Fruit fly (Drosophila melanogaster) whole organism, pupa: ENCODE measurements around the gene CG15747.

ENCODE experiments used
- CG10348 ChIP-seq: fragments of 200-800 bp; sonication (Bioruptor generic); IDR thresholded peaks from 2 replicates; pipeline ENCODE4 v1.3.6; 2022; ENCODE audit warnings: missing biosample characterization, missing genetic modification characterization
- CG12605 ChIP-seq: fragments of 200-800 bp; sonication (Bioruptor generic); IDR thresholded peaks from 2 replicates; pipeline ENCODE4 v1.3.6; 2022; ENCODE audit warnings: missing biosample characterization, missing genetic modification characterization
- CG13204 ChIP-seq: fragments of 200-800 bp; sonication (Bioruptor generic); optimal IDR thresholded peaks from 2 replicates; lab custom pipeline; 2018; ENCODE audit warnings: missing biosample characterization, mild to moderate bottlenecking, missing genetic modification characterization, moderate library complexity
- CG14655 ChIP-seq: fragments of 200-800 bp; sonication (Bioruptor generic); optimal IDR thresholded peaks from 3 replicates; lab custom pipeline; 2017; ENCODE audit warnings: mild to moderate bottlenecking, missing biosample characterization, missing genetic modification reagents, missing genetic modification characterization
- CG15710 ChIP-seq: fragments of 200-800 bp; sonication (Bioruptor generic); optimal IDR thresholded peaks from 2 replicates; lab custom pipeline; 2018; ENCODE audit warnings: missing biosample characterization, mild to moderate bottlenecking, missing genetic modification characterization, moderate library complexity
- CG17806 ChIP-seq: fragments of 200-800 bp; sonication (Bioruptor generic); optimal IDR thresholded peaks from 2 replicates; lab custom pipeline; 2018; ENCODE audit warnings: missing biosample characterization, mild to moderate bottlenecking, missing genetic modification characterization, moderate library complexity
- CG32121 ChIP-seq: fragments of 200-800 bp; sonication (Bioruptor generic); IDR thresholded peaks from 2 replicates; pipeline ENCODE4 v1.3.6; 2022; ENCODE audit warnings: missing biosample characterization, missing genetic modification characterization
- CG34367 ChIP-seq: fragments of 200-800 bp; sonication (Bioruptor generic); optimal IDR thresholded peaks from 2 replicates; lab custom pipeline; 2018; ENCODE audit warnings: missing biosample characterization, mild to moderate bottlenecking, missing genetic modification characterization
- CG4496 ChIP-seq: fragments of 200-800 bp; sonication (Bioruptor generic); IDR thresholded peaks from 3 replicates; pipeline ENCODE4 v1.3.6; 2022; ENCODE audit warnings: missing biosample characterization, missing genetic modification characterization
- CG8159 ChIP-seq: fragments of 200-800 bp; sonication (Bioruptor generic); optimal IDR thresholded peaks from 3 replicates; lab custom pipeline; 2018; ENCODE audit warnings: missing biosample characterization, mild to moderate bottlenecking, missing genetic modification characterization, moderate library complexity
- CG8301 ChIP-seq: fragments of 200-800 bp; sonication (Bioruptor generic); optimal IDR thresholded peaks from 2 replicates; lab custom pipeline; 2018; ENCODE audit warnings: missing biosample characterization, mild to moderate bottlenecking, missing genetic modification characterization
- CG9948 ChIP-seq: fragments of 200-800 bp; sonication (Bioruptor generic); optimal IDR thresholded peaks from 2 replicates; lab custom pipeline; 2018; ENCODE audit warnings: missing biosample characterization, mild to moderate bottlenecking, missing genetic modification characterization, moderate library complexity
- D1 ChIP-seq: fragments of 200-800 bp; sonication (Bioruptor generic); optimal IDR thresholded peaks from 2 replicates; lab custom pipeline; 2018; ENCODE audit warnings: missing biosample characterization, mild to moderate bottlenecking, missing genetic modification characterization, moderate library complexity
- EcR ChIP-seq: fragments of 200-800 bp; sonication (Bioruptor generic); optimal IDR thresholded peaks from 3 replicates; lab custom pipeline; 2019; ENCODE audit warnings: missing biosample characterization, missing genetic modification characterization, mild to moderate bottlenecking, moderate library complexity, missing genetic modification reagents
- Ets98B ChIP-seq: fragments of 200-800 bp; sonication (Bioruptor generic); IDR thresholded peaks from 2 replicates; pipeline ENCODE4 v1.3.6; 2022; ENCODE audit warnings: missing biosample characterization, missing genetic modification characterization
- Pif1A ChIP-seq: fragments of 200-800 bp; sonication (Bioruptor generic); optimal IDR thresholded peaks from 3 replicates; lab custom pipeline; 2016; ENCODE audit warnings: missing biosample characterization, missing genetic modification characterization
- Pif1B ChIP-seq: fragments of 200-800 bp; sonication (Bioruptor generic); optimal IDR thresholded peaks from 3 replicates; lab custom pipeline; 2016; ENCODE audit warnings: missing biosample characterization, missing genetic modification characterization
- Snoo ChIP-seq: fragments of 200-800 bp; sonication (Bioruptor generic); optimal IDR thresholded peaks from 3 replicates; lab custom pipeline; 2017; ENCODE audit warnings: missing biosample characterization, mild to moderate bottlenecking, missing genetic modification characterization, inconsistent platforms
- fd96Ca ChIP-seq: fragments of 200-800 bp; sonication (Bioruptor generic); IDR thresholded peaks from 3 replicates; pipeline ENCODE4 v1.3.6; 2022; ENCODE audit warnings: missing biosample characterization, missing genetic modification characterization
- gl ChIP-seq: fragments of 200-800 bp; sonication (Bioruptor generic); optimal IDR thresholded peaks from 2 replicates; lab custom pipeline; 2018; ENCODE audit warnings: missing biosample characterization, mild to moderate bottlenecking, missing genetic modification characterization
- rn ChIP-seq: fragments of 200-800 bp; sonication (Bioruptor generic); IDR thresholded peaks from 2 replicates; pipeline ENCODE4 v1.3.6; 2022; ENCODE audit warnings: missing biosample characterization, missing genetic modification characterization

Gene CG15747

dm6 chrX:13331814-13332701, 6.1 kb upstream of the CG15747 start:
- TF ChIP-seq Ets98B (GFP tag; lab: Robert Waterston, UW): peak; percentile 89
- peak; percentile 86 for TF ChIP-seq CG32121 (GFP tag; lab: Robert Waterston, UW)
- peak; percentile 88 for TF ChIP-seq CG8301 (tag; lab: Kevin White, UChicago)
- no peak for TF ChIP-seq CG13204 (GFP tag; lab: Kevin White, UChicago)
- TF ChIP-seq Pif1A (GFP tag; lab: Kevin White, UChicago): peak; percentile 79
- peak; percentile 73 for TF ChIP-seq Pif1B
- peak; percentile 90 for TF ChIP-seq fd96Ca
- TF ChIP-seq CG9948 (tag; lab: Kevin White, UChicago): peak; percentile 68
- no peak for TF ChIP-seq CG10348 (GFP tag; lab: Robert Waterston, UW)
- TF ChIP-seq CG12605 (GFP tag; lab: Robert Waterston, UW): peak; percentile 86
- TF ChIP-seq CG14655 (GFP tag; lab: Kevin White, UChicago): peak; percentile 83
- TF ChIP-seq CG15710 (tag; lab: Kevin White, UChicago): peak; percentile 74
- TF ChIP-seq CG34367 (tag; lab: Kevin White, UChicago): peak; percentile 74
- peak; percentile 79 for TF ChIP-seq CG17806 (tag; lab: Kevin White, UChicago)
- TF ChIP-seq D1 (tag; lab: Kevin White, UChicago): no peak
- TF ChIP-seq CG8159 (tag; lab: Kevin White, UChicago): peak; percentile 82
- TF ChIP-seq rn (GFP tag; lab: Robert Waterston, UW): peak; percentile 55
- TF ChIP-seq gl (tag; lab: Kevin White, UChicago): peak; percentile 73
- peak; percentile 92 for TF ChIP-seq CG4496 (GFP tag; lab: Robert Waterston, UW)
- peak; percentile 84 for TF ChIP-seq EcR (GFP tag; lab: Kevin White, UChicago)
- peak; percentile 81 for TF ChIP-seq Snoo (tag; lab: Kevin White, UChicago)
- TF ChIP-seq, all 21 proteins: peak for 18

DNA sequence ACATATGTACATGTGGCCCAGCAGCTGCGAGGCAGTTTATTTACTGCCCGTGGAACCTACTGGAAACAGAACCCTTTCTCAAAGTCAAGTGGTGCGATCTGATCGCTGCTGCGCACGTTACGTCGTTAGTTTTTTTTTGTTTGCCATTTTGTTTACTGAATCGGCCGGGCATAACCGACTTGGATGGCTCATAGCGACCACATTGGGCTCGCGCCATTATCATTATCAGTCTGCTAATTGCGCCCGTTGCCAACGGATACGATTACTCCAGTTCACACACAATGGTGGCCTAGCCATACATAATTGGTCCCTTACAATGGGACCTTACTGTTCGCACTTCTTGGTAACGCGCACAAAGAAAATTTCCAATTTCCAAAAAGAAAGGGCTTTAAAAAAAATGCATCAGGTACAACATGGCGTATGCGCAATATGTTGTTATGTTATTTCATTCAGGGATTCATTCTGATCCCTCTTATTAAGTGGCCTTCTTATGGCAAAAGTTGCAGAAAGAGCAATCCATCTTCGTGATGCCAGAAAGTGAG, 5.3 kb upstream of the CG15747 start:
- TF ChIP-seq Pif1B: peak; percentile 31
- 0 out of 2 replicates have a peak, but pooled peaks have one; percentile 29 for TF ChIP-seq CG12605 (GFP tag; lab: Robert Waterston, UW)
- no peak for TF ChIP-seq CG32121 (GFP tag; lab: Robert Waterston, UW)
- peak; percentile 1 for TF ChIP-seq Snoo (tag; lab: Kevin White, UChicago)
- peak; percentile 20 for TF ChIP-seq CG13204 (GFP tag; lab: Kevin White, UChicago)
- peak; percentile 14 for TF ChIP-seq CG8159 (tag; lab: Kevin White, UChicago)
- peak; percentile 14 for TF ChIP-seq EcR (GFP tag; lab: Kevin White, UChicago)
- TF ChIP-seq Pif1A (GFP tag; lab: Kevin White, UChicago): peak; percentile 48
- TF ChIP-seq CG8301 (tag; lab: Kevin White, UChicago): peak; percentile 62
- TF ChIP-seq fd96Ca: 0 out of 3 replicates have a peak, but pooled peaks have one; percentile 34
- peak; percentile 63 for TF ChIP-seq CG9948 (tag; lab: Kevin White, UChicago)
- TF ChIP-seq CG14655 (GFP tag; lab: Kevin White, UChicago): peak; percentile 77
- TF ChIP-seq CG4496 (GFP tag; lab: Robert Waterston, UW): no peak; the same call in 2 of the 3 replicates
- TF ChIP-seq CG10348 (GFP tag; lab: Robert Waterston, UW): no peak
- TF ChIP-seq CG34367 (tag; lab: Kevin White, UChicago): peak; percentile 6

dm6 chrX:13334434-13335146, 3.5 kb upstream of the CG15747 start:
- no peak for TF ChIP-seq Pif1B
- TF ChIP-seq CG4496 (GFP tag; lab: Robert Waterston, UW): peak; percentile 42; the same call in 1 of the 3 replicates

dm6 chrX:13337454-13337853, 664 bp upstream of the CG15747 start, which contains the start of gene RpS15Aa:
RpS15Aa (minus strand) TSS chrX:13337705.
- TF ChIP-seq CG9948 (tag; lab: Kevin White, UChicago) (no peak), CG34367 (tag; lab: Kevin White, UChicago) (peak; percentile 58), CG15710 (tag; lab: Kevin White, UChicago) (peak; percentile 25), EcR (GFP tag; lab: Kevin White, UChicago) (no peak), CG14655 (GFP tag; lab: Kevin White, UChicago) (peak; percentile 20), Pif1A (GFP tag; lab: Kevin White, UChicago) (no peak), Snoo (tag; lab: Kevin White, UChicago) (peak; percentile 81), Pif1B (peak; percentile 4), Ets98B (GFP tag; lab: Robert Waterston, UW) (no peak), CG32121 (GFP tag; lab: Robert Waterston, UW) (peak; percentile 36; the same call in 1 of the 2 replicates), CG12605 (GFP tag; lab: Robert Waterston, UW) (peak; percentile 66), CG8159 (tag; lab: Kevin White, UChicago) (peak; percentile 6), fd96Ca (no peak), rn (GFP tag; lab: Robert Waterston, UW) (0 out of 2 replicates have a peak, but pooled peaks have one; percentile 17), CG17806 (tag; lab: Kevin White, UChicago) (no peak), D1 (tag; lab: Kevin White, UChicago) (no peak), CG8301 (tag; lab: Kevin White, UChicago) (no peak), CG4496 (GFP tag; lab: Robert Waterston, UW) (peak; percentile 77), CG13204 (GFP tag; lab: Kevin White, UChicago) (peak; percentile 57), gl (tag; lab: Kevin White, UChicago) (peak; percentile 48), CG10348 (GFP tag; lab: Robert Waterston, UW) (no peak)
